Worm (Caenorhabditis elegans): ENCODE measurements around the gene ugt-36.

ce11 chrV:7136859-7137258 lies 29.9 kb upstream of the ugt-36 start:
- no peak for TF ChIP-seq ceh-9 (tag; optimal IDR thresholded peaks at IDR 0.05)
- no peak for TF ChIP-seq fkh-10 (GFP tag; optimal IDR thresholded peaks at IDR 0.05)
- TF ChIP-seq hlh-8 (tag; optimal IDR thresholded peaks at IDR 0.05): no peak
- no peak for TF ChIP-seq K02D7.2 (tag; optimal IDR thresholded peaks at IDR 0.05)
- no peak for TF ChIP-seq nhr-11 (tag; optimal IDR thresholded peaks at IDR 0.05)
